Fruit fly (Drosophila melanogaster) Kc167 (cell line): Measurements from ENCODE around the gene Lcp65Af.

Source experiments
- Myc ChIP-seq: fragments of >200 bp; optimal IDR thresholded peaks from 2 replicates; lab custom pipeline; 2017; ENCODE audit warnings: missing external identifiers
- Sin3A ChIP-seq: fragments of >200 bp; optimal IDR thresholded peaks from 2 replicates; lab custom pipeline; 2018; ENCODE audit warnings: missing external identifiers
- h ChIP-seq: fragments of >200 bp; optimal IDR thresholded peaks from 3 replicates; lab custom pipeline; 2018; ENCODE audit warnings: missing external identifiers
- insv ChIP-seq: fragments of >200 bp; optimal IDR thresholded peaks from 3 replicates; lab custom pipeline; 2018; ENCODE audit warnings: missing external identifiers
- psq ChIP-seq: fragments of >200 bp; optimal IDR thresholded peaks from 2 replicates; lab custom pipeline; 2017; ENCODE audit warnings: missing external identifiers
- ttk ChIP-seq: sonication (Bioruptor generic); optimal IDR thresholded peaks from 2 replicates; lab custom pipeline; 2017; ENCODE audit warnings: missing external identifiers

DNA sequence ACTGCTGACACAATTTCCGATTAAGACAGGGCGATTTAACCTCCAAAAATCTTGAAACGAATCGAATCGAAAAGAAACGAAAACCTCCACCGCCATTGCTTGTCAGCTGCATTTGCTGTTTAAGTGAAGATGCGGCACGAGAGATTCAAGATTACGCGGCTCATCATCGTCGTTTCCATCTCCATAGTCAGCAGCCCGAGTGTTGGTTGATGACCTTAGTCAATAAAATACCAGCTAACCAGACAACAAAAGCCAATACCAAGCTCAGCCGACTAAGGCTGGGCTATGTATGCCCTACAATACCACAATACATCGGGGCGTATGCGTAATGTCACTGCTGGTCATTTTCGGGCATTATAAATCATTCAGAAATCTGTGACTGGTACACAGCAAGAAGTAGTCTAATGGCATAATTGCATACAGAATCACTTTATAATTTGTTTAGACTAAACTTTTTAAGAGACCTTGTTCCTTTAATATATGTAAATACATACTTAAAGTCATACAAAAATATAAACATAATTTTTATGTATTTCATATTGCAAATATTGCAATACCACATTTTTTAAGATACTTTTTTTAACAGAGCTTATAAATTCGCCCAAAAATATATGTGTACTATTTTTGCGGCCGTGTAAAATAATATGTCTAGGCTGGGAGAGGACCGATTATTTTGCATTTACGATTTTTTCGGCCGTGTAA lies 4.3 kb upstream of the Lcp65Af start:
- TF ChIP-seq Myc (lab: Kevin White, UChicago) (no peak), ttk (lab: Kevin White, UChicago) (no peak), psq (lab: Kevin White, UChicago) (no peak), insv (lab: Kevin White, UChicago) (no peak), h (no peak), Sin3A (lab: Kevin White, UChicago) (no peak)
